Worm (Caenorhabditis elegans) whole organism, L3 larva: Measurements from ENCODE around the gene scl-3.

ENCODE experiments used
- R02D3.7 ChIP-seq: fragments of 150-350 bp; optimal IDR thresholded peaks from 2 replicates; lab custom pipeline; 2014; ENCODE audit warnings: missing biosample characterization, missing genetic modification characterization
- aly-2 ChIP-seq: fragments of 150-350 bp; optimal IDR thresholded peaks from 2 replicates; lab custom pipeline; 2014; ENCODE audit warnings: missing biosample characterization, missing genetic modification characterization
- ama-1 ChIP-seq: fragments of 150-350 bp; optimal IDR thresholded peaks from 2 replicates; lab custom pipeline; 2018
- ceh-9 ChIP-seq: sonication (generic microtip); optimal IDR thresholded peaks from 2 replicates; lab custom pipeline; 2018; ENCODE audit warnings: missing biosample characterization, missing genetic modification characterization
- daf-12 ChIP-seq: fragments of 150-350 bp; optimal IDR thresholded peaks from 2 replicates; lab custom pipeline; 2014; ENCODE audit warnings: missing biosample characterization, missing genetic modification reagents, missing genetic modification characterization
- egl-5 ChIP-seq: fragments of 150-350 bp; optimal IDR thresholded peaks from 2 replicates; lab custom pipeline; 2017; ENCODE audit warnings: missing biosample characterization, missing genetic modification reagents, missing genetic modification characterization, inconsistent platforms
- elt-2 ChIP-seq: sonication (generic microtip); optimal IDR thresholded peaks from 2 replicates; lab custom pipeline; 2016; ENCODE audit warnings: missing genetic modification reagents, mild to moderate bottlenecking, missing genetic modification characterization, missing compliant biosample characterization
- elt-3 ChIP-seq, 3 experiments: fragments of 150-350 bp in 1 of 3; sonication (generic microtip) in 2 of 3; optimal IDR thresholded peaks; 2 replicates in 2 of 3; 4 replicates in 1 of 3; lab custom pipeline; 2014 to 2017; ENCODE audit warnings: missing biosample characterization in 3 of 3, missing genetic modification characterization in 3 of 3
- eor-1 ChIP-seq, 2 experiments: fragments of 150-350 bp; optimal IDR thresholded peaks; 2 replicates each; lab custom pipeline; 2014 to 2018; ENCODE audit warnings: missing biosample characterization in 2 of 2, missing genetic modification characterization in 2 of 2
- fos-1 ChIP-seq: fragments of 150-350 bp; optimal IDR thresholded peaks from 2 replicates; lab custom pipeline; 2014; ENCODE audit warnings: missing biosample characterization, missing genetic modification characterization
- hmg-11 ChIP-seq: sonication (generic microtip); optimal IDR thresholded peaks from 2 replicates; lab custom pipeline; 2016; ENCODE audit warnings: missing genetic modification characterization, missing compliant biosample characterization
- jun-1 ChIP-seq: fragments of 150-350 bp; optimal IDR thresholded peaks from 2 replicates; lab custom pipeline; 2014; ENCODE audit warnings: missing biosample characterization, missing genetic modification reagents, missing genetic modification characterization
- lin-15B ChIP-seq: fragments of 150-350 bp; optimal IDR thresholded peaks from 2 replicates; lab custom pipeline; 2014; ENCODE audit warnings: missing biosample characterization, missing genetic modification characterization
- lin-39 ChIP-seq: fragments of 150-350 bp; optimal IDR thresholded peaks from 2 replicates; lab custom pipeline; 2018; ENCODE audit warnings: missing biosample characterization, missing genetic modification reagents, missing genetic modification characterization
- lsy-12 ChIP-seq: sonication (generic microtip); optimal IDR thresholded peaks from 2 replicates; lab custom pipeline; 2016; ENCODE audit warnings: mild to moderate bottlenecking, missing genetic modification characterization, missing compliant biosample characterization
- mml-1 ChIP-seq: fragments of 150-350 bp; sonication (generic microtip); optimal IDR thresholded peaks from 3 replicates; lab custom pipeline; 2014; ENCODE audit warnings: missing biosample characterization, missing genetic modification characterization
- nfya-1 ChIP-seq: sonication (generic microtip); optimal IDR thresholded peaks from 2 replicates; lab custom pipeline; 2017; ENCODE audit warnings: missing genetic modification characterization, mild to moderate bottlenecking, missing compliant biosample characterization, antibody characterized with exemption, moderate library complexity; ENCODE audit not compliant: insufficient read depth
- nhr-11 ChIP-seq: fragments of 150-350 bp; optimal IDR thresholded peaks from 2 replicates; lab custom pipeline; 2014; ENCODE audit warnings: missing biosample characterization, missing genetic modification characterization
- nhr-23 ChIP-seq: fragments of 150-350 bp; optimal IDR thresholded peaks from 2 replicates; lab custom pipeline; 2014; ENCODE audit warnings: missing biosample characterization, missing genetic modification reagents, missing genetic modification characterization
- nhr-25 ChIP-seq: sonication (generic microtip); optimal IDR thresholded peaks from 2 replicates; lab custom pipeline; 2017; ENCODE audit warnings: missing biosample characterization, missing genetic modification characterization
- nhr-28 ChIP-seq: fragments of 150-350 bp; optimal IDR thresholded peaks from 2 replicates; lab custom pipeline; 2014; ENCODE audit warnings: missing biosample characterization, missing genetic modification characterization
- nhr-67 ChIP-seq: fragments of 150-350 bp; optimal IDR thresholded peaks from 2 replicates; lab custom pipeline; 2014; ENCODE audit warnings: missing biosample characterization, missing genetic modification characterization
- pha-4 ChIP-seq: fragments of 150-350 bp; optimal IDR thresholded peaks from 2 replicates; lab custom pipeline; 2014; ENCODE audit warnings: missing biosample characterization, missing genetic modification reagents, missing genetic modification characterization
- pqm-1 ChIP-seq: fragments of 150-350 bp; optimal IDR thresholded peaks from 2 replicates; lab custom pipeline; 2017; ENCODE audit warnings: missing biosample characterization, missing genetic modification characterization, inconsistent platforms
- sea-2 ChIP-seq: fragments of 150-350 bp; sonication (generic microtip); optimal IDR thresholded peaks from 4 replicates; lab custom pipeline; 2014; ENCODE audit warnings: missing biosample characterization, missing genetic modification reagents, missing genetic modification characterization
- unc-62 ChIP-seq: fragments of 150-350 bp; sonication (generic microtip); optimal IDR thresholded peaks from 4 replicates; lab custom pipeline; 2014; ENCODE audit warnings: missing biosample characterization, missing genetic modification reagents, missing genetic modification characterization
- zag-1 ChIP-seq: fragments of 150-350 bp; optimal IDR thresholded peaks from 2 replicates; lab custom pipeline; 2014; ENCODE audit warnings: missing biosample characterization, missing genetic modification characterization
- ztf-4 ChIP-seq: fragments of 150-350 bp; optimal IDR thresholded peaks from 2 replicates; lab custom pipeline; 2014; ENCODE audit warnings: missing biosample characterization, missing genetic modification characterization

The scl-3 gene

DNA sequence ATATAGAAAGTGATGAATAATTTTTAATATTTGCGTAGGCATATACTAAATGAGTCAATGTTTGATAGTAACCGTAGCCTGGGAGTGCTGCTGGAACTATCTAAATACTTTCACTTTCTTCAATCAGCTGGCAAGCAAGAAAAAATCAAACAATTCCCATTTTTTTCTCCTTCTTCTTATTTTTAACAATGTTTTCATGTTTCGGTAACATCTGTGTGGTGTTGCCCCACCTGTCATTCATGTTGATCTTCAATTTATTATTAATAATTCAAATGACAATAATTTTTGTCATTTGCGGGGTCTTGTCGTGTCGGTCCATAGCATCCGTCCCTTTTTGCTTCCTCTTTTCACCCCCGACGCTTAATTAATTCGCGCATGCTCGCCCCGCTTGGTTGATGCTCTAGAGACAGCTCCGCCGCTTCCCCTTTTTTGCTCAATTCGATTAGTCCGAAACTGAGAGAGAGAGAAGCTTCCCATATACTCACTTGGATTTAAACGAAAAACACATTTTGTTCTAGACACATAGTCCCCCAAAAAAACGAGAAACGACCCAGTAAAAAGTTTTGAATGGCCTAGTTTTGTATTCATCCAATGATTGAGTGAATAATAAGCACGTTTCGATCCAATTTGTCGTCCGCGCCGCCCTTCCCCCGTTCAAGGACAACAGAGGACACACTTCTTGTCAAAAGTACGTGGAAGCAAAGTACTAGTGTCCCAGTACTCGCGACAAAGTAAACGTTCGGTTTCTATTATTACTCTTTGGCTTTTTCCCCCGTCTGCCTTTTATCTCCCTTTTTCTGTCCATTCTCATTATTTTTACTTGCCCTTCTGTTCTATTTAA is 31.4 kb upstream of the scl-3 start:
- TF ChIP-seq egl-5 (tag; lab: Kevin White, UChicago) (no peak), sea-2 (GFP tag; lab: Kevin White, UChicago) (no peak), mml-1 (tag; lab: Kevin White, UChicago) (no peak), elt-3 (tag; optimal IDR thresholded peaks at IDR 0.05; lab: Kevin White, UChicago) (no peak), ama-1 (lab: Kevin White, UChicago) (no peak), nhr-25 (tag; lab: Kevin White, UChicago) (peak; percentile 18), pqm-1 (tag; lab: Kevin White, UChicago) (peak; percentile 4)

DNA sequence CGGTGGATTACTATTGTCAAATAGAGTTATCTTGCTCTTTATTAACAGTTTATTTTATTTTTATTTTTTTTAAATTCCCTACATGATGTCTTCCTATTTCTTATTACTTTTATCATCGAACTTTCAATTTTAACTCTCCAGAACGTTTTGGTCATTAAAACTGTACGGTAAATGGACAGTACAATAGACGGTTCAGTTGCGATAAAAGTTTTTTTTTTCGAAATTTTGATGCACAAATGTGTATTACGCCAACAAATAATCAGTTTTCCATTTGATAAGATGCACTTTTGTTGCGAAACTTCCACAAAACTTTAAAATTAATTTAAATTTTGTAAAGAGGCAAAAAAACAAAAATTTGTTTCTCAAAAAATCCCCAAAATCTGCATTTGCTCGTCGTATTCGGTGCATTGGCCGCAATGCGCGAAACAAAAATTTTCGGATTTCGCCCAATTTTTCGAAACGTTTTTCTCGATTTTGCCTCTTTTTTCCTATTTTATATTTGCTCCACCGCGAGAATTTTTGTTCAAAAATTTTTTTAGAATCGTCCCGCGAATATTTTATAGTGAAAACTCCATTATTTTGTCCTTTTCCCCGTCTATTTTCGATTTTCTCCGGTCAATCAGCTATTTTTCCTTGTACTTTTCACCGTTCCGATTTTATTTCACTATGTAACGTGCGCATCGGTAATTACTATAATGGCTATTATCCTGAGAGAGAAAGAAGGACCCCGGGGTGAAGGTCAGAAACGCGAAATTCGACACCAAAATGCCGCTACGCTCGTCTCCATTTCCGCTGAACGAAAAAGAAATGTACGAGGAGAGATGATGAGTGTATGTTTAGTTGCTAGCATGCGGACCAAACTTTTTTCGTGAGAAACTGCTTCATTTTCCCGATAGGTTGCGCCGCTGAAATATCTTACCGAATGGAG is 30.4 kb upstream of the scl-3 start:
- no peak for TF ChIP-seq R02D3.7 (tag; lab: Kevin White, UChicago)
- TF ChIP-seq aly-2, result no peak
- no peak for TF ChIP-seq ceh-9 (tag; lab: Kevin White, UChicago)
- TF ChIP-seq unc-62 (GFP tag; lab: Kevin White, UChicago), result no peak
- TF ChIP-seq jun-1 (tag; lab: Kevin White, UChicago), result no peak
- TF ChIP-seq hmg-11, result no peak
- TF ChIP-seq zag-1 (tag; lab: Kevin White, UChicago), result no peak
- no peak for TF ChIP-seq ztf-4 (tag; lab: Kevin White, UChicago)
- no peak for TF ChIP-seq fos-1 (tag; lab: Kevin White, UChicago)
- TF ChIP-seq elt-2 (tag; lab: Kevin White, UChicago), result peak; percentile 53
- no peak for TF ChIP-seq lin-39 (tag; lab: Kevin White, UChicago)
- peak; percentile 22 for TF ChIP-seq pha-4 (tag; lab: Kevin White, UChicago)
- TF ChIP-seq, all 47 proteins: peak for 2

DNA sequence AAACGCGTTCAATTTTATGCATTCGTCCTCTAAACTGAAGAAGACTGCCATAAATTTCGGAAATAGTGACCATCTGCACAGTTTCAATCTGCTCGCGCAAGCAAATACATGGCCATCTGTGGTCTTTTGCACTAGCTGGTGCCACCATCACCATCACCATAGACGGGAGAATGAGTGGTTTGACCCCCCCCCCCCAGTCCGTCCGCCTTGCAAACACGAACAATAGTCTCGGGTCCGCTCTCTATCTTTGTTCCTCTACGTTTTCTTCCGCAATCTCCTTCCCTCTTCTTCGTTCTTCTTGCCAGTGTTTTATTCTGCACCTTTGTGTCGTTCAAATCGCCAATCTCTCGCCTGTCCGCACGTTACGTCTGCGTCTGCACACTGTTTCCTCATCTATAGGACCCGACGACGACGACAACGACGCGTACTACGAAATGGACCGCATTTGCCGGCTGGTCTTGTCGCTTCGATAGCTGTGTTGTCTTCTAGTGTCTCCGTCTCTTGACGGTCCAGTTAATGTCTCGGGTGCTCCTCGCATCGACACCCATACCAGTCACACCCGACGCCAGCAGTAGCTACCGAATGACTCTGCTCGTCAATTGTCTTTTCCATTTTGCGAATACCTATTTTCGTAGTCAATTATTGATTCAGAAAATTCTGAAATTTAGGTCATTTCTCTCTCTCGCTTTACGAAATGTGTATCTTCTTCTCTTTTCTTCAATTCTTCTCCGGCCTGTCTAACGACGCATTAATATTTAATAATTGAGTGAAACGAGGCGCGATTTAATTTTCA is 29.5 kb upstream of the scl-3 start:
- TF ChIP-seq elt-3 (tag; optimal IDR thresholded peaks at IDR 0.05; lab: Kevin White, UChicago), result peak in 1 of 3 experiments; percentile 51
- peak; percentile 32 for TF ChIP-seq nfya-1 (tag; lab: Kevin White, UChicago)
- no peak for TF ChIP-seq nhr-28 (tag; lab: Kevin White, UChicago)
- TF ChIP-seq daf-12, result no peak
- TF ChIP-seq sea-2 (GFP tag; lab: Kevin White, UChicago), result no peak
- peak; percentile 4 for TF ChIP-seq nhr-23 (tag; lab: Kevin White, UChicago)
- TF ChIP-seq lsy-12, result peak; percentile 5
- peak; percentile 30 for TF ChIP-seq nhr-25 (tag; lab: Kevin White, UChicago)
- peak; percentile 10 for TF ChIP-seq lin-15B
- TF ChIP-seq hmg-11, result peak; percentile 47
- no peak for TF ChIP-seq eor-1 (tag; optimal IDR thresholded peaks at IDR 0.05; lab: Kevin White, UChicago)
- TF ChIP-seq lin-39 (tag; lab: Kevin White, UChicago), result peak; percentile 34

DNA sequence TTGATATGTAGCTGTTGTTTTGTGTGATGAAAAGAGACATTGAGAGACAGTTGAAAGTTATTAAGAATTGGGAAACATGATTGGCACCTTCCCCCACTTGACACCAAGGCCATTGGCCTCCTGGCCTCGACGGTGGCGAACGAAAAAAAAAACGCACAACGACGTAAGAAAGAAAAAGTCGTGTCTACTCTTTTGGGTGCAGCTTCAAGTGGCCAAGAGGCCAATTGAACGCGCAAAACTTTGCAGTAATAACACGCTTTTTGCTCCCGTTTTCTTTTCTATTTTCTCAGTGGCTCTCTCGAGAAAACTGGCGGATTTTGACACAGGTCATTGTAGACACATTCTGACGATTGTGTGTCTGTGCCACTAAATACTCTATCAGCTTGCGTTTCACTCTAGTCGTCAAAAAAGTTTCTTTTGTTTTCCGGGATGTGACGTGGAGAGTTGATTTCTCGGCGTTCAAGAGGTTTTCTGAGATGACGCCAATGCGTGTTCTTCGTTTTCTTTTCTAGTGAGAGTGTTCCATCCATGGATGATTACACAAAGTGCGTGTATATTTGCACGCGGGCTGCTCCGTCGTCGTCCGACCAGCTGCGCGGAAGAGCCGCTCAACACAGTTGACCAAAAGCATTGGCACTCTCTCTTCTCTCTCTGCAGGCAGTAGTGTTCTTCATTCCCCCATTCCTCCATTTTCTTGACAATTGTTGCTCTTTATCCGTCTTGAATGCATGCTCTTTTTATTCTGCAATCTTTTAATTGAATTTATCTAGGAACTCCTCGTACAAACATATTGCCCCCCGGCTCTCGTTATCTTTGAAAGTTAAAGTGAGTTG is 28.7 kb upstream of the scl-3 start:
- TF ChIP-seq nhr-11 (tag; lab: Kevin White, UChicago) (no peak), ceh-9 (tag; lab: Kevin White, UChicago) (no peak), nhr-67 (tag; lab: Kevin White, UChicago) (no peak), sea-2 (GFP tag; lab: Kevin White, UChicago) (no peak), nhr-25 (tag; lab: Kevin White, UChicago) (peak; percentile 54), nfya-1 (tag; lab: Kevin White, UChicago) (peak; percentile 18), pqm-1 (tag; lab: Kevin White, UChicago) (no peak), pha-4 (tag; lab: Kevin White, UChicago) (peak; percentile 15), jun-1 (tag; lab: Kevin White, UChicago) (no peak)
- TF ChIP-seq, all 47 proteins: peak for 3
